Worm (Caenorhabditis elegans) whole organism, young adult: ENCODE measurements around the gene glb-14.

Experiments used
- B0019.2 ChIP-seq: fragments of 200-800 bp; sonication (Bioruptor generic); conservative IDR thresholded peaks from 2 replicates; pipeline ENCODE4 v1.3.6; 2022; ENCODE audit warnings: missing genetic modification reagents, missing genetic modification characterization, missing compliant biosample characterization
- C06A6.2 ChIP-seq: fragments of 200-800 bp; sonication (Bioruptor generic); conservative IDR thresholded peaks from 2 replicates; pipeline ENCODE4 v1.3.6; 2022; ENCODE audit warnings: missing genetic modification characterization, missing compliant biosample characterization
- F23B12.7 ChIP-seq: sonication (generic microtip); optimal IDR thresholded peaks from 2 replicates; lab custom pipeline; 2017; ENCODE audit warnings: missing genetic modification characterization, mild to moderate bottlenecking, missing compliant biosample characterization, antibody characterized with exemption, moderate library complexity; ENCODE audit not compliant: insufficient read depth
- F49E8.2 ChIP-seq: sonication (generic microtip); optimal IDR thresholded peaks from 3 replicates; lab custom pipeline; 2017; ENCODE audit warnings: missing genetic modification characterization, mild to moderate bottlenecking, missing compliant biosample characterization, antibody characterized with exemption, moderate library complexity; ENCODE audit not compliant: insufficient read depth
- Y56A3A.18 ChIP-seq: fragments of 200-800 bp; sonication (Bioruptor generic); IDR thresholded peaks from 2 replicates; pipeline ENCODE4 v1.3.6; 2022; ENCODE audit warnings: missing genetic modification reagents, missing genetic modification characterization, missing compliant biosample characterization
- ZK185.1 ChIP-seq: sonication (generic microtip); optimal IDR thresholded peaks from 2 replicates; lab custom pipeline; 2016; ENCODE audit warnings: mild to moderate bottlenecking, missing genetic modification characterization, missing compliant biosample characterization; ENCODE audit not compliant: poor library complexity, severe bottlenecking
- akir-1 ChIP-seq: fragments of 200-800 bp; sonication (Bioruptor generic); optimal IDR thresholded peaks from 2 replicates; lab custom pipeline; 2018; ENCODE audit warnings: mild to moderate bottlenecking, missing genetic modification characterization, moderate library complexity, missing compliant biosample characterization
- aptf-3 ChIP-seq: fragments of 200-800 bp; sonication (Bioruptor generic); IDR thresholded peaks from 2 replicates; pipeline ENCODE4 v1.3.6; 2022; ENCODE audit warnings: missing genetic modification characterization, missing compliant biosample characterization
- athp-1 ChIP-seq: sonication (generic microtip); optimal IDR thresholded peaks from 2 replicates; lab custom pipeline; 2017; ENCODE audit warnings: mild to moderate bottlenecking, missing genetic modification characterization, missing compliant biosample characterization
- attf-5 ChIP-seq: fragments of 200-800 bp; sonication (Bioruptor generic); optimal IDR thresholded peaks from 2 replicates; lab custom pipeline; 2018; ENCODE audit warnings: mild to moderate bottlenecking, missing genetic modification characterization, missing compliant biosample characterization
- bed-1 ChIP-seq: fragments of 200-800 bp; sonication (Bioruptor generic); IDR thresholded peaks from 2 replicates; pipeline ENCODE4 v1.3.6; 2022; ENCODE audit warnings: missing genetic modification reagents, missing genetic modification characterization, missing compliant biosample characterization
- cebp-2 ChIP-seq: fragments of 200-800 bp; sonication (Bioruptor generic); IDR thresholded peaks from 2 replicates; pipeline ENCODE4 v1.3.6; 2022; ENCODE audit warnings: missing genetic modification characterization, missing compliant biosample characterization
- ceh-40 ChIP-seq: fragments of 200-800 bp; sonication (Bioruptor generic); IDR thresholded peaks from 2 replicates; pipeline ENCODE4 v1.3.6; 2022; ENCODE audit warnings: missing genetic modification characterization, missing compliant biosample characterization
- chd-7 ChIP-seq: sonication (generic microtip); optimal IDR thresholded peaks from 2 replicates; lab custom pipeline; 2016; ENCODE audit warnings: mild to moderate bottlenecking, missing genetic modification characterization, moderate library complexity, missing compliant biosample characterization
- egl-44 ChIP-seq: fragments of 200-800 bp; sonication (Bioruptor generic); IDR thresholded peaks from 2 replicates; pipeline ENCODE4 v1.3.6; 2022; ENCODE audit warnings: missing genetic modification reagents, missing genetic modification characterization, missing compliant biosample characterization
- egrh-3 ChIP-seq: fragments of 200-800 bp; sonication (Bioruptor generic); IDR thresholded peaks from 2 replicates; pipeline ENCODE4 v1.3.6; 2022; ENCODE audit warnings: missing genetic modification reagents, missing genetic modification characterization, missing compliant biosample characterization
- gei-17 ChIP-seq: fragments of 200-800 bp; sonication (Bioruptor generic); optimal IDR thresholded peaks from 2 replicates; lab custom pipeline; 2018; ENCODE audit warnings: mild to moderate bottlenecking, missing genetic modification characterization, missing compliant biosample characterization
- him-1 ChIP-seq: sonication (generic microtip); optimal IDR thresholded peaks from 2 replicates; lab custom pipeline; 2016; ENCODE audit warnings: missing genotype, missing genetic modification reagents, missing genetic modification characterization, missing compliant biosample characterization
- hmg-1.2 ChIP-seq: fragments of 200-800 bp; sonication (Bioruptor generic); IDR thresholded peaks from 2 replicates; pipeline ENCODE4 v1.3.6; 2022; ENCODE audit warnings: missing genetic modification reagents, missing genetic modification characterization, missing compliant biosample characterization
- hmg-20 ChIP-seq: fragments of 200-800 bp; sonication (Bioruptor generic); IDR thresholded peaks from 2 replicates; pipeline ENCODE4 v1.3.6; 2022; ENCODE audit warnings: missing genetic modification reagents, missing genetic modification characterization, missing compliant biosample characterization
- hrde-1 ChIP-seq: sonication (generic microtip); optimal IDR thresholded peaks from 2 replicates; lab custom pipeline; 2016; ENCODE audit warnings: missing genetic modification characterization, mild to moderate bottlenecking, missing compliant biosample characterization, moderate library complexity, missing genotype, missing genetic modification reagents, borderline replicate concordance
- let-607 ChIP-seq, 2 experiments: fragments of 200-800 bp in 1 of 2; sonication (Bioruptor generic) in 1 of 2; sonication (generic microtip) in 1 of 2; optimal IDR thresholded peaks; 2 replicates each; lab custom pipeline; 2016 to 2018; ENCODE audit warnings: mild to moderate bottlenecking in 2 of 2, missing compliant biosample characterization in 2 of 2, missing genetic modification characterization in 2 of 2, moderate library complexity in 2 of 2, missing genotype in 1 of 2
- lin-26 ChIP-seq: fragments of 200-800 bp; sonication (Bioruptor generic); IDR thresholded peaks from 2 replicates; pipeline ENCODE4 v1.3.6; 2022; ENCODE audit warnings: missing genetic modification reagents, missing genetic modification characterization, missing compliant biosample characterization
- lin-40 ChIP-seq: sonication (generic microtip); optimal IDR thresholded peaks from 2 replicates; lab custom pipeline; 2016; ENCODE audit warnings: missing genetic modification characterization, mild to moderate bottlenecking, missing compliant biosample characterization, missing genotype, missing genetic modification reagents
- lir-1 ChIP-seq: fragments of 200-800 bp; sonication (Bioruptor generic); conservative IDR thresholded peaks from 2 replicates; pipeline ENCODE4 v1.3.6; 2022; ENCODE audit warnings: missing genetic modification reagents, missing genetic modification characterization, missing compliant biosample characterization
- madf-10 ChIP-seq: sonication (generic microtip); optimal IDR thresholded peaks from 2 replicates; lab custom pipeline; 2016; ENCODE audit warnings: mild to moderate bottlenecking, missing genetic modification characterization, missing compliant biosample characterization
- madf-3 ChIP-seq: fragments of 200-800 bp; sonication (Bioruptor generic); IDR thresholded peaks from 2 replicates; pipeline ENCODE4 v1.3.6; 2022; ENCODE audit warnings: missing genetic modification reagents, missing genetic modification characterization, missing compliant biosample characterization
- mel-28 ChIP-seq: sonication (generic microtip); optimal IDR thresholded peaks from 2 replicates; lab custom pipeline; 2016; ENCODE audit warnings: borderline replicate concordance, mild to moderate bottlenecking, missing genetic modification characterization, missing compliant biosample characterization
- mes-4 ChIP-seq: sonication (generic microtip); optimal IDR thresholded peaks from 2 replicates; lab custom pipeline; 2016; ENCODE audit warnings: missing genotype, missing genetic modification characterization, missing compliant biosample characterization
- nfyb-1 ChIP-seq: fragments of 200-800 bp; sonication (Bioruptor generic); IDR thresholded peaks from 2 replicates; pipeline ENCODE4 v1.3.6; 2022; ENCODE audit warnings: missing genetic modification reagents, missing genetic modification characterization, missing compliant biosample characterization
- nhr-27 ChIP-seq: fragments of 200-800 bp; sonication (Bioruptor generic); optimal IDR thresholded peaks from 2 replicates; lab custom pipeline; 2018; ENCODE audit warnings: mild to moderate bottlenecking, missing genetic modification characterization, moderate library complexity, missing compliant biosample characterization
- nhr-90 ChIP-seq: sonication (generic microtip); optimal IDR thresholded peaks from 2 replicates; lab custom pipeline; 2016; ENCODE audit warnings: missing genotype, mild to moderate bottlenecking, missing genetic modification characterization, missing compliant biosample characterization
- pha-4 ChIP-seq: fragments of 150-350 bp; sonication (generic microtip); optimal IDR thresholded peaks from 2 replicates; lab custom pipeline; 2014; ENCODE audit warnings: missing biosample characterization, missing genetic modification reagents, missing genetic modification characterization
- rec-8 ChIP-seq, 2 experiments: sonication (generic microtip); optimal IDR thresholded peaks; 2 replicates each; lab custom pipeline; 2016; ENCODE audit warnings: mild to moderate bottlenecking in 2 of 2, missing genetic modification characterization in 2 of 2, missing genetic modification reagents in 2 of 2, missing genotype in 2 of 2, missing biosample characterization in 1 of 2, missing compliant biosample characterization in 1 of 2, moderate library complexity in 1 of 2
- sea-2 ChIP-seq: fragments of 200-800 bp; sonication (Bioruptor generic); IDR thresholded peaks from 2 replicates; pipeline ENCODE4 v1.3.6; 2022; ENCODE audit warnings: missing genetic modification characterization, missing compliant biosample characterization
- snpc-1.1 ChIP-seq: sonication (generic microtip); optimal IDR thresholded peaks from 2 replicates; lab custom pipeline; 2017; ENCODE audit warnings: missing genetic modification characterization, mild to moderate bottlenecking, missing compliant biosample characterization, antibody characterized with exemption, moderate library complexity, missing genotype, missing genetic modification reagents; ENCODE audit not compliant: insufficient read depth
- tbp1 ChIP-seq: fragments of 200-800 bp; sonication (Bioruptor generic); optimal IDR thresholded peaks from 2 replicates; lab custom pipeline; 2018; ENCODE audit warnings: mild to moderate bottlenecking, missing genetic modification characterization, missing compliant biosample characterization
- tlf-1 ChIP-seq: fragments of 200-800 bp; sonication (Bioruptor generic); optimal IDR thresholded peaks from 2 replicates; lab custom pipeline; 2018; ENCODE audit warnings: mild to moderate bottlenecking, missing genetic modification characterization, missing compliant biosample characterization
- zfh-2 ChIP-seq: fragments of 200-800 bp; sonication (Bioruptor generic); conservative IDR thresholded peaks from 2 replicates; pipeline ENCODE4 v1.3.6; 2022; ENCODE audit warnings: missing genetic modification reagents, missing genetic modification characterization, missing compliant biosample characterization
- zim-3 ChIP-seq: sonication (generic microtip); optimal IDR thresholded peaks from 2 replicates; lab custom pipeline; 2017; ENCODE audit warnings: mild to moderate bottlenecking, missing genetic modification characterization, moderate library complexity, missing compliant biosample characterization
- ztf-18 ChIP-seq: sonication (generic microtip); optimal IDR thresholded peaks from 2 replicates; lab custom pipeline; 2016; ENCODE audit warnings: missing genotype, mild to moderate bottlenecking, missing genetic modification characterization, missing compliant biosample characterization
- ztf-22 ChIP-seq: fragments of 200-800 bp; sonication (Bioruptor generic); optimal IDR thresholded peaks from 2 replicates; lab custom pipeline; 2018; ENCODE audit warnings: mild to moderate bottlenecking, missing genetic modification characterization, moderate library complexity, missing compliant biosample characterization
- ztf-25 ChIP-seq: fragments of 200-800 bp; sonication (Bioruptor generic); IDR thresholded peaks from 2 replicates; pipeline ENCODE4 v1.3.6; 2022; ENCODE audit warnings: missing genetic modification reagents, missing genetic modification characterization, missing compliant biosample characterization
- ztf-26 ChIP-seq: sonication (generic microtip); optimal IDR thresholded peaks from 2 replicates; lab custom pipeline; 2017; ENCODE audit warnings: missing genetic modification characterization, missing compliant biosample characterization
- ztf-28 ChIP-seq: fragments of 200-800 bp; sonication (Bioruptor generic); IDR thresholded peaks from 2 replicates; pipeline ENCODE4 v1.3.6; 2022; ENCODE audit warnings: missing genetic modification reagents, missing genetic modification characterization, missing compliant biosample characterization
- ztf-6 ChIP-seq: fragments of 200-800 bp; sonication (Bioruptor generic); IDR thresholded peaks from 2 replicates; pipeline ENCODE4 v1.3.6; 2022; ENCODE audit warnings: missing genetic modification reagents, missing genetic modification characterization, missing compliant biosample characterization

The glb-14 gene

ce11 chrV:15512856-15513756 lies 31.7 kb downstream of the glb-14 start (continued):
- TF ChIP-seq nhr-90 (no peak), ztf-25 (no peak), mes-4 (tag; lab: Kevin White, UChicago) (no peak), lin-26 (GFP tag; lab: Robert Waterston, UW) (peak; percentile 70; the same call in 1 of the 2 replicates), ztf-26 (tag; lab: Kevin White, UChicago) (no peak), akir-1 (no peak), ztf-6 (GFP tag; lab: Robert Waterston, UW) (no peak), C06A6.2 (GFP tag; lab: Robert Waterston, UW) (no peak), lin-40 (tag; lab: Kevin White, UChicago) (no peak), mel-28 (no peak), ceh-40 (GFP tag; lab: Robert Waterston, UW) (0 out of 2 replicates have a peak, but pooled peaks have one; percentile 1), him-1 (no peak), ztf-22 (GFP tag; lab: Kevin White, UChicago) (no peak), aptf-3 (GFP tag; lab: Robert Waterston, UW) (no peak), zim-3 (no peak), tlf-1 (GFP tag; lab: Kevin White, UChicago) (peak; percentile 34), pha-4 (no peak), let-607 (tag; optimal IDR thresholded peaks at IDR 0.05; lab: Kevin White, UChicago) (no peak), snpc-1.1 (tag; lab: Kevin White, UChicago) (no peak), ZK185.1 (no peak), athp-1 (no peak), nfyb-1 (GFP tag; lab: Robert Waterston, UW) (no peak), nhr-27 (tag; lab: Kevin White, UChicago) (no peak), madf-3 (GFP tag; lab: Robert Waterston, UW) (peak; percentile 87; the same call in 1 of the 2 replicates), F49E8.2 (tag; lab: Kevin White, UChicago) (peak; percentile 84), Y56A3A.18 (GFP tag; lab: Robert Waterston, UW) (peak; percentile 42; the same call in 1 of the 2 replicates), ztf-28 (GFP tag; lab: Robert Waterston, UW) (no peak), gei-17 (GFP tag; lab: Kevin White, UChicago) (no peak), bed-1 (GFP tag; lab: Robert Waterston, UW) (no peak), cebp-2 (GFP tag; lab: Robert Waterston, UW) (no peak), hrde-1 (peak; percentile 52), attf-5 (GFP tag; lab: Kevin White, UChicago) (peak; percentile 19), sea-2 (GFP tag; lab: Robert Waterston, UW) (no peak), madf-10 (tag; lab: Kevin White, UChicago) (no peak), hmg-20 (GFP tag; lab: Robert Waterston, UW) (no peak), tbp1 (GFP tag; lab: Kevin White, UChicago) (peak; percentile 41), hmg-1.2 (GFP tag; lab: Robert Waterston, UW) (no peak), egrh-3 (GFP tag; lab: Robert Waterston, UW) (no peak), F23B12.7 (tag; lab: Kevin White, UChicago) (no peak), chd-7 (tag; lab: Kevin White, UChicago) (no peak), ztf-18 (tag; lab: Kevin White, UChicago) (peak; percentile 50), egl-44 (GFP tag; lab: Robert Waterston, UW) (no peak), lir-1 (GFP tag; lab: Robert Waterston, UW) (no peak), B0019.2 (GFP tag; lab: Robert Waterston, UW) (no peak), zfh-2 (GFP tag; lab: Robert Waterston, UW) (peak; percentile 62), rec-8 (tag; optimal IDR thresholded peaks at IDR 0.05; lab: Kevin White, UChicago) (no peak)
